Fruit fly (Drosophila melanogaster): ENCODE results near the gene bcn92.

DNA sequence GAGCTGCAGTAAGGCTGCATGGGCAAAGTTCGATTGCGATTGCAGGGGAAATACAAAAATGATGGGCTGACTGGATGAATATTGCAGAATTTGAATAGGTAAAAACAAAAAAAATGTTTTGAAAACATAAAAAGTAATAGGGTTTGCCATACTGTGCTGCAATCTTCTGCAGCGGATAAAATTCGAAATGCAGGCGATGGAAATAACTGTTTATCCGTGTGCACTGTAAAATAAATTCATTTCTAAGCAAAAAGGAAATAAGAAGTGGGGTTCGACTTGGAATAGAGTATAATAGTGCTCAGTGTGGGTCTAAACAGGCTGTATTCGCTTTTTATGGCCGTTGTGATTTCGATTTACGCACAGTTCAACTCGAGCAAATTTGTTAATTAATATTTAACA, 44.4 kb upstream of the bcn92 start, which contains the start of gene CG14053:
- TF ChIP-seq Sry-δ (GFP tag; optimal IDR thresholded peaks at IDR 0.05) (no peak), CG8944 (GFP tag; optimal IDR thresholded peaks at IDR 0.05) (no peak), sc (optimal IDR thresholded peaks at IDR 0.05) (no peak), sc (GFP tag; optimal IDR thresholded peaks at IDR 0.05) (no peak), CG3838 (GFP tag; optimal IDR thresholded peaks at IDR 0.05) (no peak), Bdp1 (GFP tag; optimal IDR thresholded peaks at IDR 0.05) (no peak), D19B (GFP tag; optimal IDR thresholded peaks at IDR 0.05) (no peak), D19A (tag; optimal IDR thresholded peaks at IDR 0.05) (peak; percentile 23), CG12071 (GFP tag; optimal IDR thresholded peaks at IDR 0.05) (no peak), Atf-2 (GFP tag; optimal IDR thresholded peaks at IDR 0.05) (no peak), CG10543 (GFP tag; optimal IDR thresholded peaks at IDR 0.05) (no peak), Sox102F (GFP tag; optimal IDR thresholded peaks at IDR 0.05) (no peak), Hr39 (optimal IDR thresholded peaks at IDR 0.05) (no peak), CG8478 (optimal IDR thresholded peaks at IDR 0.05) (no peak)

Data from whole organism, embryonic.